Worm (Caenorhabditis elegans): ENCODE measurements around the gene M03F4.4.

- no peak for TF ChIP-seq nhr-76 (tag; optimal IDR thresholded peaks at IDR 0.05)
- TF ChIP-seq unc-62 (GFP tag; optimal IDR thresholded peaks at IDR 0.05) = no peak
- TF ChIP-seq ceh-83 (GFP tag; optimal IDR thresholded peaks at IDR 0.05) = no peak
- no peak for TF ChIP-seq elt-3 (tag; optimal IDR thresholded peaks at IDR 0.05)
- TF ChIP-seq pha-4 (tag; optimal IDR thresholded peaks at IDR 0.05) = no peak
- no peak for TF ChIP-seq lin-32 (GFP tag; optimal IDR thresholded peaks at IDR 0.05)
- TF ChIP-seq elt-1 (tag; optimal IDR thresholded peaks at IDR 0.05; ENCODE audit: borderline replicate concordance, insufficient read depth) = no peak
Measured at ce11 chrX:4978103-4978502, 20.9 kb upstream of the M03F4.4 start.

Measured in whole organism, mixed stage, embryonic.